Fruit fly (Drosophila melanogaster): ENCODE measurements around the gene CG12065.

Gene CG12065

dm6 chrX:8634789-8635188, 60.7 kb downstream of the CG12065 start:
- no peak for TF ChIP-seq tj (GFP tag; optimal IDR thresholded peaks at IDR 0.05)

- no peak for TF ChIP-seq CG5204 (GFP tag; optimal IDR thresholded peaks at IDR 0.05)
Observed at dm6 chrX:8636114-8636929, 62.2 kb downstream of the CG12065 start.

- TF ChIP-seq bab1 (GFP tag; optimal IDR thresholded peaks at IDR 0.05) (no peak), pad (GFP tag; optimal IDR thresholded peaks at IDR 0.05) (no peak), Hr96 (GFP tag; optimal IDR thresholded peaks at IDR 0.05) (no peak), Crg-1 (GFP tag; optimal IDR thresholded peaks at IDR 0.05) (no peak), CG7045 (GFP tag; optimal IDR thresholded peaks at IDR 0.05) (no peak), CG1620 (GFP tag; optimal IDR thresholded peaks at IDR 0.05) (no peak), cic (GFP tag; optimal IDR thresholded peaks at IDR 0.05) (no peak), CG7101 (tag; optimal IDR thresholded peaks at IDR 0.05) (no peak), CG5204 (GFP tag; optimal IDR thresholded peaks at IDR 0.05) (no peak), cnc (optimal IDR thresholded peaks at IDR 0.05) (no peak)
Observed at dm6 chrX:8637013-8637412, 62.9 kb downstream of the CG12065 start.

Measured in whole organism, adult.